Worm (Caenorhabditis elegans) whole organism, L4 larva: ENCODE data around the gene grl-29.

Source experiments
- F10B5.3 ChIP-seq: sonication (generic microtip); optimal IDR thresholded peaks from 2 replicates; lab custom pipeline; 2016; ENCODE audit warnings: mild to moderate bottlenecking, missing genetic modification characterization, missing compliant biosample characterization
- F26F4.8 ChIP-seq: fragments of 200-800 bp; sonication (Bioruptor generic); conservative IDR thresholded peaks from 2 replicates; pipeline ENCODE4 v1.3.6; 2022; ENCODE audit warnings: missing genetic modification characterization, missing compliant biosample characterization
- F49E8.2 ChIP-seq: sonication (generic microtip); optimal IDR thresholded peaks from 2 replicates; lab custom pipeline; 2016; ENCODE audit warnings: missing compliant biosample characterization, mild to moderate bottlenecking, missing genetic modification characterization, borderline replicate concordance
- T26A8.4 ChIP-seq: fragments of 200-800 bp; sonication (Bioruptor generic); IDR thresholded peaks from 2 replicates; pipeline ENCODE4 v1.3.6; 2022; ENCODE audit warnings: missing genetic modification characterization, missing compliant biosample characterization
- Y105C5A.15 ChIP-seq: fragments of 200-800 bp; sonication (Bioruptor generic); IDR thresholded peaks from 2 replicates; pipeline ENCODE4 v1.3.6; 2022; ENCODE audit warnings: missing genetic modification characterization, missing compliant biosample characterization
- Y75B8A.6 ChIP-seq: fragments of 200-800 bp; sonication (Bioruptor generic); IDR thresholded peaks from 2 replicates; pipeline ENCODE4 v1.3.6; 2022; ENCODE audit warnings: missing genetic modification reagents, missing genetic modification characterization, missing compliant biosample characterization
- ZK337.2 ChIP-seq: fragments of 200-800 bp; sonication (Bioruptor generic); IDR thresholded peaks from 2 replicates; pipeline ENCODE4 v1.3.6; 2022; ENCODE audit warnings: missing genetic modification reagents, missing genetic modification characterization, missing compliant biosample characterization
- aha-1 ChIP-seq: fragments of 150-350 bp; peaks from one replicate; lab custom pipeline; 2014; ENCODE audit warnings: missing biosample characterization, missing genetic modification characterization
- aly-2 ChIP-seq: sonication (generic microtip); optimal IDR thresholded peaks from 2 replicates; lab custom pipeline; 2018; ENCODE audit warnings: missing biosample characterization, missing genetic modification characterization
- ama-1 ChIP-seq: fragments of 150-350 bp; optimal IDR thresholded peaks from 2 replicates; lab custom pipeline; 2014; ENCODE audit warnings: inconsistent platforms, mixed read lengths
- ceh-20 ChIP-seq: fragments of 200-800 bp; sonication (Bioruptor generic); IDR thresholded peaks from 2 replicates; pipeline ENCODE4 v1.3.6; 2022; ENCODE audit warnings: missing genetic modification reagents, missing genetic modification characterization, missing compliant biosample characterization
- ceh-28 ChIP-seq: fragments of 150-350 bp; optimal IDR thresholded peaks from 2 replicates; lab custom pipeline; 2014; ENCODE audit warnings: missing biosample characterization, missing genetic modification reagents, missing genetic modification characterization
- ces-1 ChIP-seq: fragments of 150-350 bp; sonication (generic microtip); optimal IDR thresholded peaks from 4 replicates; lab custom pipeline; 2014; ENCODE audit warnings: missing biosample characterization, missing genetic modification reagents, missing genetic modification characterization
- daf-12 ChIP-seq: fragments of 150-350 bp; optimal IDR thresholded peaks from 2 replicates; lab custom pipeline; 2014; ENCODE audit warnings: missing biosample characterization, missing genetic modification reagents, missing genetic modification characterization
- daf-19 ChIP-seq: fragments of 200-800 bp; sonication (Bioruptor generic); conservative IDR thresholded peaks from 2 replicates; pipeline ENCODE4 v1.3.6; 2022; ENCODE audit warnings: missing genetic modification characterization, missing compliant biosample characterization
- dmd-6 ChIP-seq: fragments of 200-800 bp; sonication (Bioruptor generic); IDR thresholded peaks from 2 replicates; pipeline ENCODE4 v1.3.6; 2022; ENCODE audit warnings: missing genetic modification reagents, missing genetic modification characterization, missing compliant biosample characterization
- dmd-8 ChIP-seq: fragments of 200-800 bp; sonication (Bioruptor generic); IDR thresholded peaks from 2 replicates; pipeline ENCODE4 v1.3.6; 2022; ENCODE audit warnings: missing genetic modification characterization, missing compliant biosample characterization
- egl-43 ChIP-seq: fragments of 200-800 bp; sonication (Bioruptor generic); IDR thresholded peaks from 2 replicates; pipeline ENCODE4 v1.3.6; 2022; ENCODE audit warnings: missing genetic modification reagents, missing genetic modification characterization, missing compliant biosample characterization
- fkh-10 ChIP-seq: fragments of 150-350 bp; optimal IDR thresholded peaks from 2 replicates; lab custom pipeline; 2014; ENCODE audit warnings: missing biosample characterization, missing genetic modification reagents, missing genetic modification characterization
- fos-1 ChIP-seq: fragments of 150-350 bp; optimal IDR thresholded peaks from 2 replicates; lab custom pipeline; 2014; ENCODE audit warnings: missing biosample characterization, missing genetic modification characterization
- hif-1 ChIP-seq, 2 experiments: sonication (generic microtip); optimal IDR thresholded peaks; 2 replicates each; lab custom pipeline; 2016 to 2017; ENCODE audit warnings: missing compliant biosample characterization in 2 of 2, missing genetic modification characterization in 2 of 2, missing genetic modification reagents in 2 of 2, missing genotype in 2 of 2, mild to moderate bottlenecking in 1 of 2
- hlh-11 ChIP-seq: fragments of 200-800 bp; sonication (Bioruptor generic); optimal IDR thresholded peaks from 2 replicates; lab custom pipeline; 2018; ENCODE audit warnings: mild to moderate bottlenecking, missing genetic modification characterization, missing compliant biosample characterization
- jun-1 ChIP-seq: fragments of 150-350 bp; optimal IDR thresholded peaks from 2 replicates; lab custom pipeline; 2014; ENCODE audit warnings: missing biosample characterization, missing genetic modification reagents, missing genetic modification characterization
- lin-1 ChIP-seq: fragments of 200-800 bp; sonication (Bioruptor generic); IDR thresholded peaks from 2 replicates; pipeline ENCODE4 v1.3.6; 2022; ENCODE audit warnings: missing genetic modification reagents, missing genetic modification characterization, missing compliant biosample characterization
- lin-13 ChIP-seq: fragments of 150-350 bp; optimal IDR thresholded peaks from 2 replicates; lab custom pipeline; 2014; ENCODE audit warnings: missing biosample characterization, missing genetic modification reagents, missing genetic modification characterization
- lin-15B ChIP-seq: fragments of 150-350 bp; sonication (generic microtip); optimal IDR thresholded peaks from 3 replicates; lab custom pipeline; 2014; ENCODE audit warnings: missing biosample characterization, missing genetic modification characterization
- lin-38 ChIP-seq: fragments of 200-800 bp; sonication (Bioruptor generic); IDR thresholded peaks from 2 replicates; pipeline ENCODE4 v1.3.6; 2022; ENCODE audit warnings: missing genetic modification reagents, missing genetic modification characterization, missing compliant biosample characterization
- lin-39 ChIP-seq: fragments of 150-350 bp; optimal IDR thresholded peaks from 2 replicates; lab custom pipeline; 2014; ENCODE audit warnings: missing biosample characterization, missing genetic modification reagents, missing genetic modification characterization
- lir-3 ChIP-seq: sonication (generic microtip); optimal IDR thresholded peaks from 2 replicates; lab custom pipeline; 2016; ENCODE audit warnings: mild to moderate bottlenecking, missing genetic modification characterization, missing compliant biosample characterization
- lsy-2 ChIP-seq, 2 experiments: fragments of 150-350 bp in 1 of 2; sonication (generic microtip) in 1 of 2; optimal IDR thresholded peaks; 2 replicates each; lab custom pipeline; 2014 to 2017; ENCODE audit warnings: missing biosample characterization in 2 of 2, missing genetic modification characterization in 2 of 2
- madf-5 ChIP-seq, 2 experiments: fragments of 200-800 bp; sonication (Bioruptor generic); IDR thresholded peaks; 2 replicates each; pipeline ENCODE4 v1.3.6; 2022; ENCODE audit warnings: missing compliant biosample characterization in 2 of 2, missing genetic modification characterization in 2 of 2
- madf-9 ChIP-seq: fragments of 200-800 bp; sonication (Bioruptor generic); conservative IDR thresholded peaks from 2 replicates; pipeline ENCODE4 v1.3.6; 2022; ENCODE audit warnings: missing genetic modification reagents, missing genetic modification characterization, missing compliant biosample characterization
- mep-1 ChIP-seq: fragments of 150-350 bp; sonication (generic microtip); optimal IDR thresholded peaks from 3 replicates; lab custom pipeline; 2014; ENCODE audit warnings: missing biosample characterization, missing genetic modification characterization
- mxl-2 ChIP-seq: fragments of 200-800 bp; sonication (Bioruptor generic); conservative IDR thresholded peaks from 2 replicates; pipeline ENCODE4 v1.3.6; 2022; ENCODE audit warnings: missing genetic modification reagents, missing genetic modification characterization, missing compliant biosample characterization
- mxl-3 ChIP-seq: fragments of 200-800 bp; sonication (Bioruptor generic); optimal IDR thresholded peaks from 2 replicates; lab custom pipeline; 2018; ENCODE audit warnings: mild to moderate bottlenecking, missing genetic modification characterization, missing compliant biosample characterization
- nhr-28 ChIP-seq: fragments of 150-350 bp; optimal IDR thresholded peaks from 2 replicates; lab custom pipeline; 2014; ENCODE audit warnings: missing biosample characterization, missing genetic modification characterization
- nhr-42 ChIP-seq: fragments of 200-800 bp; sonication (Bioruptor generic); IDR thresholded peaks from 2 replicates; pipeline ENCODE4 v1.3.6; 2022; ENCODE audit warnings: missing genetic modification characterization, missing compliant biosample characterization
- nhr-6 ChIP-seq: fragments of 150-350 bp; optimal IDR thresholded peaks from 2 replicates; lab custom pipeline; 2014; ENCODE audit warnings: missing biosample characterization, missing genetic modification characterization
- pha-4 ChIP-seq, 2 experiments: fragments of 150-350 bp in 1 of 2; fragments of 200-800 bp in 1 of 2; sonication (Bioruptor generic) in 1 of 2; IDR thresholded peaks in 1 of 2; optimal IDR thresholded peaks in 1 of 2; 2 replicates each; pipeline versions ENCODE4 v1.3.6 to Lab custom; 2014 to 2022; ENCODE audit warnings: missing genetic modification characterization in 2 of 2, missing genetic modification reagents in 2 of 2, missing biosample characterization in 1 of 2, missing compliant biosample characterization in 1 of 2
- php-3 ChIP-seq: fragments of 200-800 bp; sonication (Bioruptor generic); IDR thresholded peaks from 2 replicates; pipeline ENCODE4 v1.3.6; 2022; ENCODE audit warnings: missing genetic modification reagents, missing genetic modification characterization, missing compliant biosample characterization
- sdz-12 ChIP-seq: fragments of 200-800 bp; sonication (Bioruptor generic); optimal IDR thresholded peaks from 2 replicates; lab custom pipeline; 2018; ENCODE audit warnings: mild to moderate bottlenecking, missing genetic modification characterization, missing compliant biosample characterization
- set-16 ChIP-seq: fragments of 200-800 bp; sonication (Bioruptor generic); IDR thresholded peaks from 2 replicates; pipeline ENCODE4 v1.3.6; 2022; ENCODE audit warnings: missing genetic modification reagents, missing genetic modification characterization, missing compliant biosample characterization
- skn-1 ChIP-seq: fragments of 150-350 bp; optimal IDR thresholded peaks from 2 replicates; lab custom pipeline; 2014; ENCODE audit warnings: missing biosample characterization, missing genetic modification characterization
- snpc-1.2 ChIP-seq: fragments of 200-800 bp; sonication (Bioruptor generic); IDR thresholded peaks from 2 replicates; pipeline ENCODE4 v1.3.6; 2022; ENCODE audit warnings: missing genetic modification reagents, missing genetic modification characterization, missing compliant biosample characterization
- snpc-4 ChIP-seq: fragments of 150-350 bp; optimal IDR thresholded peaks from 2 replicates; lab custom pipeline; 2014; ENCODE audit warnings: missing biosample characterization, missing genetic modification characterization
- spr-3 ChIP-seq: fragments of 200-800 bp; sonication (Bioruptor generic); optimal IDR thresholded peaks from 2 replicates; lab custom pipeline; 2018; ENCODE audit warnings: mild to moderate bottlenecking, missing genetic modification characterization, missing compliant biosample characterization
- tra-1 ChIP-seq: fragments of 200-800 bp; sonication (Bioruptor generic); IDR thresholded peaks from 2 replicates; pipeline ENCODE4 v1.3.6; 2022; ENCODE audit warnings: missing genetic modification reagents, missing genetic modification characterization, missing compliant biosample characterization
- unc-130 ChIP-seq: sonication (generic microtip); optimal IDR thresholded peaks from 2 replicates; lab custom pipeline; 2016; ENCODE audit warnings: missing genetic modification reagents, missing genetic modification characterization, missing compliant biosample characterization
- zfp-2 ChIP-seq: sonication (generic microtip); optimal IDR thresholded peaks from 2 replicates; lab custom pipeline; 2016; ENCODE audit warnings: mild to moderate bottlenecking, missing genetic modification characterization, missing compliant biosample characterization
- zfp-3 ChIP-seq: fragments of 200-800 bp; sonication (Bioruptor generic); conservative IDR thresholded peaks from 2 replicates; pipeline ENCODE4 v1.3.6; 2022; ENCODE audit warnings: missing genetic modification reagents, missing genetic modification characterization, missing compliant biosample characterization
- zip-11 ChIP-seq: fragments of 200-800 bp; sonication (Bioruptor generic); IDR thresholded peaks from 2 replicates; pipeline ENCODE4 v1.3.6; 2022; ENCODE audit warnings: missing genetic modification characterization, missing compliant biosample characterization
- zip-2 ChIP-seq: fragments of 150-350 bp; optimal IDR thresholded peaks from 2 replicates; lab custom pipeline; 2014; ENCODE audit warnings: missing biosample characterization, missing genetic modification characterization
- ztf-11 ChIP-seq: fragments of 150-350 bp; optimal IDR thresholded peaks from 2 replicates; lab custom pipeline; 2014; ENCODE audit warnings: missing biosample characterization, missing genetic modification characterization

grl-29 gene

ce11 chrV:3585011-3585410 lies 30.0 kb upstream of the grl-29 start (continued):
- no peak for TF ChIP-seq Y105C5A.15 (GFP tag; lab: Robert Waterston, UW)
- no peak for TF ChIP-seq nhr-42 (GFP tag; lab: Robert Waterston, UW)
- no peak for TF ChIP-seq madf-9 (GFP tag; lab: Robert Waterston, UW)
- TF ChIP-seq aly-2 (tag; lab: Kevin White, UChicago), result no peak
- TF ChIP-seq snpc-4 (tag; lab: Kevin White, UChicago), result no peak
- TF ChIP-seq php-3 (GFP tag; lab: Robert Waterston, UW), result no peak
- no peak for TF ChIP-seq ces-1 (GFP tag; lab: Kevin White, UChicago)
- TF ChIP-seq tra-1 (GFP tag; lab: Robert Waterston, UW), result no peak
- TF ChIP-seq mxl-3 (GFP tag; lab: Kevin White, UChicago), result no peak
- no peak for TF ChIP-seq daf-12 (tag; lab: Kevin White, UChicago)
- TF ChIP-seq ceh-28 (tag; lab: Kevin White, UChicago), result no peak
- TF ChIP-seq hlh-11 (tag; lab: Kevin White, UChicago), result no peak
- TF ChIP-seq fos-1, result no peak
- TF ChIP-seq aha-1 (tag; lab: Kevin White, UChicago), result peak; percentile 30
- no peak for TF ChIP-seq spr-3 (GFP tag; lab: Kevin White, UChicago)
- TF ChIP-seq unc-130 (GFP tag; lab: Kevin White, UChicago), result peak; percentile 54
- no peak for TF ChIP-seq jun-1 (tag; lab: Kevin White, UChicago)
- no peak for TF ChIP-seq hif-1 (tag; optimal IDR thresholded peaks at IDR 0.05; lab: Kevin White, UChicago)
- TF ChIP-seq nhr-28, result no peak
- no peak for TF ChIP-seq zip-11
- no peak for TF ChIP-seq lin-15B
- 0 out of 2 replicates have a peak, but pooled peaks have one; percentile 14 for TF ChIP-seq ZK337.2 (GFP tag; lab: Robert Waterston, UW)
- no peak for TF ChIP-seq zfp-2 (tag; lab: Kevin White, UChicago)
- peak; percentile 74 for TF ChIP-seq snpc-1.2 (GFP tag; lab: Robert Waterston, UW)
- TF ChIP-seq sdz-12 (GFP tag; lab: Kevin White, UChicago), result no peak
- TF ChIP-seq madf-5 (GFP tag; IDR thresholded peaks at IDR 0.05; lab: Robert Waterston, UW), result no peak
- no peak for TF ChIP-seq lin-13
- no peak; the same call in 1 of the 2 replicates for TF ChIP-seq pha-4 (GFP tag; IDR thresholded peaks at IDR 0.05; lab: Robert Waterston, UW)
- no peak for TF ChIP-seq pha-4 (tag; optimal IDR thresholded peaks at IDR 0.05; lab: Kevin White, UChicago)
- TF ChIP-seq daf-19 (GFP tag; lab: Robert Waterston, UW), result no peak
- no peak for TF ChIP-seq F26F4.8 (GFP tag; lab: Robert Waterston, UW)
- TF ChIP-seq F10B5.3 (tag; lab: Kevin White, UChicago), result no peak
- no peak for TF ChIP-seq fkh-10 (GFP tag; lab: Kevin White, UChicago)
- TF ChIP-seq mxl-2 (GFP tag; lab: Robert Waterston, UW), result no peak
- TF ChIP-seq zip-2 (tag; lab: Kevin White, UChicago), result no peak
- no peak for TF ChIP-seq lin-1 (GFP tag; lab: Robert Waterston, UW)
- peak; percentile 40; the same call in 1 of the 2 replicates for TF ChIP-seq dmd-8 (GFP tag; lab: Robert Waterston, UW)
- TF ChIP-seq nhr-6 (tag; lab: Kevin White, UChicago), result no peak
- no peak for TF ChIP-seq Y75B8A.6 (GFP tag; lab: Robert Waterston, UW)
- TF ChIP-seq egl-43 (GFP tag; lab: Robert Waterston, UW), result no peak
- TF ChIP-seq ama-1 (lab: Kevin White, UChicago), result peak; percentile 87
- no peak for TF ChIP-seq mep-1
- peak; percentile 57 for TF ChIP-seq lin-38 (GFP tag; lab: Robert Waterston, UW)
- TF ChIP-seq lsy-2 (tag; optimal IDR thresholded peaks at IDR 0.05; lab: Kevin White, UChicago), result no peak
- no peak for TF ChIP-seq ztf-11 (tag; lab: Kevin White, UChicago)
- no peak for TF ChIP-seq lir-3 (tag; lab: Kevin White, UChicago)
- TF ChIP-seq T26A8.4 (GFP tag; lab: Robert Waterston, UW), result no peak
- no peak for TF ChIP-seq dmd-6 (GFP tag; lab: Robert Waterston, UW)
- TF ChIP-seq F49E8.2, result peak; percentile 88
- TF ChIP-seq ceh-20 (GFP tag; lab: Robert Waterston, UW), result no peak
- TF ChIP-seq zfp-3 (GFP tag; lab: Robert Waterston, UW), result no peak
- no peak for TF ChIP-seq skn-1 (tag; lab: Kevin White, UChicago)
- no peak for TF ChIP-seq set-16
- TF ChIP-seq lin-39, result no peak
